Worm (Caenorhabditis elegans): ENCODE results near the gene set-28.
"Not testable (repeated sequence)": the region's sequence is repeated elsewhere in the genome, so short reads cannot be mapped to it uniquely, and the experiment has no call there.

The set-28 gene

ce11 chrX:215488-215887 is at the start of gene set-28:
Gene set-28 (minus strand): TSS chrX:215588.
- TF ChIP-seq W03F9.2, dao-5, him-1 (tag; optimal IDR thresholded peaks at IDR 0.05): not testable (repeated sequence)

DNA sequence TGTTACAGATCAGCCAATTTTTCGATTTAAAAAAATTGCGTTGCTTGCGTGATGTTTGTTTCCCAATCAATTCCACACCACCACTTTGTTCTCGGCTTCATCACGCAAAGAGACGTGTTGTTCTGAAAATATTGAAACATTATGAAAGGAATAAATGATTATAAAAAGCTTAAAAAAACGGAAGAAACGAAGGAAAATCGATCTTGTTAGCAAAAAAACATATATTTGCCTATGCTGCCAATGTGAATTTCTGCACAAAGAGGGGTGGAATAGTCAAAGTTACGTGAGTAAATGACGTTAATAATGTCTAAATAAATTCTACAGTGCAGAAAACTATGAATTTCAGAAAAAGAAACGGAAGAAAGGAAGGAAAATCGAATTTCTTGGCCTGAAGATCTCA is 23.7 kb upstream of the set-28 start, which contains the start of gene AC8.10:
Gene AC8.10 (minus strand): TSS at position 101 of the 400 bp plus-strand sequence.
- not testable (repeated sequence) for TF ChIP-seq dao-5, him-1, W03F9.2 (tag; optimal IDR thresholded peaks at IDR 0.05)

DNA sequence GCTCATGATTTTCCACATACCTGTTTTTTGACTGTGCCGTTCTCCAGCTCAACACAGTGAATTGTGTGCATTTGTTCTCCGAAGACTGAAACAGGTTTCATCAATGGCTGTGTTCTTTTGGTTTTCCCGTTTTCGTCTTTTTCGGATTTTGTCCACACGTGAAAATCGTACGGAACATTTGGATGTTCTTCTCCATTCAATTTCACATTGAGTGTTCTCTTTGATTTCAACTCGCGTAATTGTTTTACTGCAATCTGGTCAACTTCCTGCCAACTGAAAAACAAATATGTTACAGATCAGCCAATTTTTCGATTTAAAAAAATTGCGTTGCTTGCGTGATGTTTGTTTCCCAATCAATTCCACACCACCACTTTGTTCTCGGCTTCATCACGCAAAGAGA is 14.0 kb upstream of the set-28 start, which contains the start of gene AC8.3:
Gene AC8.3 (minus strand): TSS at position 101 of the 400 bp plus-strand sequence.
- not testable (repeated sequence) for TF ChIP-seq W03F9.2, him-1, dao-5 (tag; optimal IDR thresholded peaks at IDR 0.05)

- not testable (repeated sequence) for TF ChIP-seq dao-5, W03F9.2, him-1 (tag; optimal IDR thresholded peaks at IDR 0.05)
Measured at ce11 chrX:211141-211540, 4.2 kb downstream of the set-28 start, which contains the start of gene Y73B3B.1. Gene Y73B3B.1 (minus strand): TSS chrX:211241.

ce11 chrX:209695-210094 is 5.7 kb downstream of the set-28 start, which contains the start of gene Y73B3B.3:
Gene Y73B3B.3 (plus strand): TSS chrX:209995.
- not testable (repeated sequence) for TF ChIP-seq W03F9.2, him-1, dao-5 (tag; optimal IDR thresholded peaks at IDR 0.05)

DNA sequence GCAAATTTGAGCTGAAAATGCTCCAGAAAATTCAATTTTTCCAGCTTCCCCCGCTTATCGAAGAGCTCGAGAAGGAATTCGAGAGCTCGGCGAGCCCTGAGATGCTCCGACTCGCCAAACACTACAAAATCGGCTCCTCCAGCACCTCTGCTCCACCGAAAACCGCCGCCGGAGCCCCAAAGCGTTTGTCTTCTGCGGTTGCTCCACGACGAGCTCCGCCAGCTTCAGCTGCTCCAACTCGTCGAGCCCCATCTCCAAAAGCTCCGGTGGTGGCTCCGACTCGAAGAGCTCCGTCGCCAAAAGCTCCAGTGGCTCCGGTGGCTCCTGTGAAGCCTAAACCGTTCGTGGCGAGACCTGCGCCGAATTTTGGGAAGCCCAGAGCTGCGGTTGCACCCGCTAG is 19.0 kb downstream of the set-28 start:
- TF ChIP-seq dao-5 (tag; optimal IDR thresholded peaks at IDR 0.05) (no peak), him-1 (tag; optimal IDR thresholded peaks at IDR 0.05) (no peak), W03F9.2 (tag; optimal IDR thresholded peaks at IDR 0.05) (no peak)

- TF ChIP-seq him-1 (tag; optimal IDR thresholded peaks at IDR 0.05) (no peak), W03F9.2 (tag; optimal IDR thresholded peaks at IDR 0.05) (no peak)
Measured at ce11 chrX:192534-192933, 22.9 kb downstream of the set-28 start, which contains the start of gene T08D2.8. Gene T08D2.8 (plus strand): TSS chrX:192834.

- not testable (repeated sequence) for TF ChIP-seq W03F9.2, him-1, dao-5 (tag; optimal IDR thresholded peaks at IDR 0.05)
Measured at ce11 chrX:182119-182741, 33.2 kb downstream of the set-28 start, which contains the start of the genes T08D2.6 and chkr-1. Gene T08D2.6 (minus strand): TSS chrX:182169. Gene chkr-1 (plus strand): TSS chrX:182691.

DNA sequence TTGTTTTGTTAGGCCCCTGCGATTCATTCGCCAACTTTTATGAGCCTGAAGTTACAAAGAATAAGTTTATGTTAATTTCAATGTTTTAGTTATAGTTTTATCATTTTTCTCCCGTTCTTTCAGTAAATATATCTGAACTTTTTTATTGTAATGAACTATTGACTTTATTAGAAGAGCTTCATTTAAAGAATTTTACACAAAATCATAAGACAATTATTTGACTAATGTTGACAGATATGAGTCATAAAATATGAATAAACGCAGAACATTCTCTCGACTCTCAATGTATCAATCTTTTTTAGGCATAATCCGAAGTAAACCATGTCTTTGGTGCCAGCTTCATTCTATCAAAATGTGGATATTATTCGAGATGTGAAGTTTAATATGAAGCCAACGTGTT is 38.3 kb downstream of the set-28 start, which contains the start of the genes T08D2.5 and T08D2.4:
Gene T08D2.5 (plus strand): TSS at position 301 of the 400 bp plus-strand sequence.
Gene T08D2.4 (plus strand): TSS at position 322 of the 400 bp plus-strand sequence.
- TF ChIP-seq dao-5 (tag; optimal IDR thresholded peaks at IDR 0.05) (no peak), him-1 (tag; optimal IDR thresholded peaks at IDR 0.05) (no peak), W03F9.2 (tag; optimal IDR thresholded peaks at IDR 0.05) (no peak)
